Fruit fly (Drosophila melanogaster) whole organism, prepupa: ENCODE data around the gene Nep5.

Experiments
- Blimp-1 ChIP-seq: fragments of 200-800 bp; sonication (Bioruptor generic); optimal IDR thresholded peaks from 3 replicates; lab custom pipeline; 2017; ENCODE audit warnings: missing biosample characterization, missing genetic modification characterization, mild to moderate bottlenecking, moderate library complexity, missing genetic modification reagents
- CG10631 ChIP-seq: fragments of 200-800 bp; sonication (Bioruptor generic); optimal IDR thresholded peaks from 2 replicates; lab custom pipeline; 2016; ENCODE audit warnings: missing biosample characterization, missing genetic modification characterization
- CG10669 ChIP-seq: fragments of 200-800 bp; sonication (Bioruptor generic); optimal IDR thresholded peaks from 3 replicates; lab custom pipeline; 2018; ENCODE audit warnings: missing biosample characterization, mild to moderate bottlenecking, missing genetic modification characterization, moderate library complexity
- CG11762 ChIP-seq: fragments of 200-800 bp; sonication (Bioruptor generic); optimal IDR thresholded peaks from 3 replicates; lab custom pipeline; 2016; ENCODE audit warnings: missing biosample characterization, missing genetic modification characterization; ENCODE audit not compliant: insufficient read depth
- CG11902 ChIP-seq: fragments of 200-800 bp; sonication (Bioruptor generic); optimal IDR thresholded peaks from 3 replicates; lab custom pipeline; 2016; ENCODE audit warnings: missing biosample characterization, missing genetic modification characterization
- CG15336 ChIP-seq: fragments of 200-800 bp; sonication (Bioruptor generic); IDR thresholded peaks from 2 replicates; pipeline ENCODE4 v1.3.6; 2022; ENCODE audit warnings: missing biosample characterization, missing genetic modification characterization
- CG1621 ChIP-seq: fragments of 200-800 bp; sonication (Bioruptor generic); optimal IDR thresholded peaks from 3 replicates; lab custom pipeline; 2018; ENCODE audit warnings: missing biosample characterization, mild to moderate bottlenecking, missing genetic modification characterization
- CG16779 ChIP-seq: fragments of 200-800 bp; sonication (Bioruptor generic); optimal IDR thresholded peaks from 3 replicates; lab custom pipeline; 2017; ENCODE audit warnings: missing biosample characterization, mild to moderate bottlenecking, missing genetic modification characterization
- CG3032 ChIP-seq: fragments of 200-800 bp; optimal IDR thresholded peaks from 2 replicates; lab custom pipeline; 2019; ENCODE audit warnings: missing biosample characterization, mild to moderate bottlenecking, missing genetic modification characterization, moderate library complexity
- CG31627 ChIP-seq: fragments of 200-800 bp; sonication (Bioruptor generic); optimal IDR thresholded peaks from 3 replicates; lab custom pipeline; 2016; ENCODE audit warnings: missing biosample characterization, missing genetic modification characterization
- CG32006 ChIP-seq: fragments of 200-800 bp; sonication (Bioruptor generic); optimal IDR thresholded peaks from 3 replicates; lab custom pipeline; 2017; ENCODE audit warnings: missing biosample characterization, mild to moderate bottlenecking, missing genetic modification characterization
- CG3919 ChIP-seq: fragments of 200-800 bp; sonication (Bioruptor generic); optimal IDR thresholded peaks from 3 replicates; lab custom pipeline; 2016; ENCODE audit warnings: missing biosample characterization, missing genetic modification characterization
- CG6792 ChIP-seq: fragments of 200-800 bp; sonication (Bioruptor generic); optimal IDR thresholded peaks from 3 replicates; lab custom pipeline; 2016; ENCODE audit warnings: missing biosample characterization, missing genetic modification characterization
- CG6808 ChIP-seq: fragments of 200-800 bp; sonication (Bioruptor generic); optimal IDR thresholded peaks from 3 replicates; lab custom pipeline; 2017; ENCODE audit warnings: missing biosample characterization, missing genetic modification characterization, mild to moderate bottlenecking, moderate library complexity, missing genetic modification reagents
- CG7368 ChIP-seq: fragments of 200-800 bp; sonication (Bioruptor generic); optimal IDR thresholded peaks from 3 replicates; lab custom pipeline; 2016; ENCODE audit warnings: missing biosample characterization, missing genetic modification characterization
- CG8119 ChIP-seq: fragments of 200-800 bp; sonication (Bioruptor generic); IDR thresholded peaks from 3 replicates; pipeline ENCODE4 v1.3.6; 2022; ENCODE audit warnings: missing biosample characterization, missing genetic modification characterization
- CG9139 ChIP-seq: fragments of 200-800 bp; sonication (Bioruptor generic); optimal IDR thresholded peaks from 3 replicates; lab custom pipeline; 2017; ENCODE audit warnings: missing biosample characterization, mild to moderate bottlenecking, missing genetic modification characterization
- Eip75B ChIP-seq: fragments of 200-800 bp; sonication (Bioruptor generic); optimal IDR thresholded peaks from 3 replicates; lab custom pipeline; 2016; ENCODE audit warnings: missing biosample characterization, missing genetic modification characterization
- Eip78C ChIP-seq: fragments of 200-800 bp; sonication (Bioruptor generic); peaks from one replicate; lab custom pipeline; 2016; ENCODE audit warnings: missing biosample characterization, missing genetic modification characterization
- Gug ChIP-seq: fragments of 200-800 bp; sonication (Bioruptor generic); IDR thresholded peaks from 2 replicates; pipeline ENCODE4 v1.3.6; 2022; ENCODE audit warnings: missing biosample characterization, missing genetic modification characterization
- Hr38 ChIP-seq: sonication (Bioruptor generic); optimal IDR thresholded peaks from 2 replicates; lab custom pipeline; 2016; ENCODE audit warnings: missing biosample characterization, missing genetic modification characterization
- Hr4 ChIP-seq: fragments of 200-800 bp; sonication (Bioruptor generic); optimal IDR thresholded peaks from 3 replicates; lab custom pipeline; 2016; ENCODE audit warnings: missing biosample characterization, missing genetic modification characterization
- Met ChIP-seq: fragments of 200-800 bp; sonication (Bioruptor generic); optimal IDR thresholded peaks from 3 replicates; lab custom pipeline; 2016; ENCODE audit warnings: missing biosample characterization, missing genetic modification characterization
- OdsH ChIP-seq: fragments of 200-800 bp; sonication (Bioruptor generic); optimal IDR thresholded peaks from 3 replicates; lab custom pipeline; 2016; ENCODE audit warnings: missing biosample characterization, missing genetic modification characterization
- Sox102F ChIP-seq: fragments of 200-800 bp; sonication (Bioruptor generic); optimal IDR thresholded peaks from 2 replicates; lab custom pipeline; 2016; ENCODE audit warnings: missing biosample characterization, mild to moderate bottlenecking, missing genetic modification characterization
- Sox14 ChIP-seq: fragments of 200-800 bp; sonication (Bioruptor generic); optimal IDR thresholded peaks from 3 replicates; lab custom pipeline; 2016; ENCODE audit warnings: missing biosample characterization, missing genetic modification characterization
- acj6 ChIP-seq: fragments of 200-800 bp; sonication (Bioruptor generic); optimal IDR thresholded peaks from 3 replicates; lab custom pipeline; 2016; ENCODE audit warnings: missing biosample characterization, missing genetic modification characterization
- cyc ChIP-seq: fragments of 200-800 bp; sonication (Bioruptor generic); optimal IDR thresholded peaks from 3 replicates; lab custom pipeline; 2016; ENCODE audit warnings: missing biosample characterization, missing genetic modification characterization
- dac ChIP-seq: fragments of 200-800 bp; sonication (Bioruptor generic); optimal IDR thresholded peaks from 2 replicates; lab custom pipeline; 2017; ENCODE audit warnings: missing biosample characterization, mild to moderate bottlenecking, missing genetic modification characterization
- dsx ChIP-seq: fragments of 200-800 bp; optimal IDR thresholded peaks from 3 replicates; lab custom pipeline; 2019; ENCODE audit warnings: missing biosample characterization, mild to moderate bottlenecking, missing genetic modification characterization, moderate library complexity; ENCODE audit not compliant: poor library complexity, severe bottlenecking
- eg ChIP-seq: fragments of 200-800 bp; sonication (Bioruptor generic); IDR thresholded peaks from 3 replicates; pipeline ENCODE4 v1.3.6; 2022; ENCODE audit warnings: missing biosample characterization, missing genetic modification characterization
- esn ChIP-seq: fragments of 200-800 bp; sonication (Bioruptor generic); optimal IDR thresholded peaks from 2 replicates; lab custom pipeline; 2016; ENCODE audit warnings: missing biosample characterization, mild to moderate bottlenecking, missing genetic modification characterization, moderate library complexity
- fd59A ChIP-seq: fragments of 200-800 bp; sonication (Bioruptor generic); optimal IDR thresholded peaks from 2 replicates; lab custom pipeline; 2017; ENCODE audit warnings: missing biosample characterization, mild to moderate bottlenecking, missing genetic modification characterization, missing genetic modification reagents
- fkh ChIP-seq: fragments of 200-800 bp; sonication (Bioruptor generic); optimal IDR thresholded peaks from 3 replicates; lab custom pipeline; 2017; ENCODE audit warnings: missing biosample characterization, mild to moderate bottlenecking, missing genetic modification characterization, moderate library complexity
- net ChIP-seq: fragments of 200-800 bp; sonication (Bioruptor generic); optimal IDR thresholded peaks from 3 replicates; lab custom pipeline; 2016; ENCODE audit warnings: missing biosample characterization, missing genetic modification characterization
- pdm3 ChIP-seq: fragments of 200-800 bp; sonication (Bioruptor generic); optimal IDR thresholded peaks from 3 replicates; lab custom pipeline; 2016; ENCODE audit warnings: missing biosample characterization, missing genetic modification characterization
- topi ChIP-seq: fragments of 200-800 bp; sonication (Bioruptor generic); optimal IDR thresholded peaks from 3 replicates; lab custom pipeline; 2016; ENCODE audit warnings: missing biosample characterization, missing genetic modification characterization

Gene Nep5

dm6 chr3R:27084528-27085052, 20.6 kb upstream of the Nep5 start (continued):
- TF ChIP-seq dac (GFP tag; lab: Kevin White, UChicago): no peak
- TF ChIP-seq pdm3 (GFP tag; lab: Kevin White, UChicago): no peak
- peak; percentile 6 for TF ChIP-seq CG32006 (GFP tag; lab: Kevin White, UChicago)
- TF ChIP-seq Gug: no peak
- TF ChIP-seq CG7368 (GFP tag; lab: Kevin White, UChicago): peak; percentile 46
- peak; percentile 63 for TF ChIP-seq CG6808
- no peak for TF ChIP-seq OdsH (GFP tag; lab: Kevin White, UChicago)
- TF ChIP-seq acj6: no peak
- TF ChIP-seq CG6792: peak; percentile 16
- TF ChIP-seq CG3032: peak; percentile 51
- peak; percentile 22 for TF ChIP-seq net

- TF ChIP-seq Eip78C: peak; percentile 52
- no peak for TF ChIP-seq CG11762 (GFP tag; lab: Kevin White, UChicago)
- no peak for TF ChIP-seq CG8119
These were observed 18.8 kb upstream of the Nep5 start for dm6 chr3R:27082752-27083151.

- no peak for TF ChIP-seq CG31627 (GFP tag; lab: Kevin White, UChicago)
- TF ChIP-seq cyc (GFP tag; lab: Kevin White, UChicago): no peak
- no peak for TF ChIP-seq Eip75B (GFP tag; lab: Kevin White, UChicago)
- TF ChIP-seq CG1621: no peak
- TF ChIP-seq CG10669 (GFP tag; lab: Kevin White, UChicago): no peak
- TF ChIP-seq esn (GFP tag; lab: Kevin White, UChicago): no peak
- TF ChIP-seq CG16779 (tag; lab: Kevin White, UChicago): no peak
- TF ChIP-seq CG9139 (GFP tag; lab: Kevin White, UChicago): no peak
- TF ChIP-seq eg: no peak
- TF ChIP-seq fkh (GFP tag; lab: Kevin White, UChicago): no peak
- no peak for TF ChIP-seq Hr4
- TF ChIP-seq topi (GFP tag; lab: Kevin White, UChicago): no peak
- no peak for TF ChIP-seq Sox14
- TF ChIP-seq Hr38 (GFP tag; lab: Kevin White, UChicago): no peak
- no peak for TF ChIP-seq CG11902
- TF ChIP-seq CG11762 (GFP tag; lab: Kevin White, UChicago): no peak
- TF ChIP-seq fd59A (GFP tag; lab: Kevin White, UChicago): no peak
- no peak for TF ChIP-seq CG3032
These were observed 12.6 kb upstream of the Nep5 start for dm6 chr3R:27076618-27077017.

dm6 chr3R:27075694-27076093, 11.7 kb upstream of the Nep5 start, which contains the start of gene CG14257:
CG14257 (plus strand) TSS chr3R:27075870.
- TF ChIP-seq CG10631 (GFP tag; lab: Kevin White, UChicago) (no peak), eg (peak; percentile 29; the same call in 1 of the 3 replicates), CG9139 (GFP tag; lab: Kevin White, UChicago) (no peak), CG3919 (GFP tag; lab: Kevin White, UChicago) (peak; percentile 4), dac (GFP tag; lab: Kevin White, UChicago) (no peak), Blimp-1 (GFP tag; lab: Kevin White, UChicago) (peak; percentile 84), dsx (peak; percentile 19), CG15336 (GFP tag; lab: Robert Waterston, UW) (peak; percentile 34; the same call in 1 of the 2 replicates), Met (GFP tag; lab: Kevin White, UChicago) (peak; percentile 10), Sox102F (GFP tag; lab: Kevin White, UChicago) (peak; percentile 29)
